Fruit fly (Drosophila melanogaster): Measurements from ENCODE around the gene CG5478.

Gene CG5478

DNA sequence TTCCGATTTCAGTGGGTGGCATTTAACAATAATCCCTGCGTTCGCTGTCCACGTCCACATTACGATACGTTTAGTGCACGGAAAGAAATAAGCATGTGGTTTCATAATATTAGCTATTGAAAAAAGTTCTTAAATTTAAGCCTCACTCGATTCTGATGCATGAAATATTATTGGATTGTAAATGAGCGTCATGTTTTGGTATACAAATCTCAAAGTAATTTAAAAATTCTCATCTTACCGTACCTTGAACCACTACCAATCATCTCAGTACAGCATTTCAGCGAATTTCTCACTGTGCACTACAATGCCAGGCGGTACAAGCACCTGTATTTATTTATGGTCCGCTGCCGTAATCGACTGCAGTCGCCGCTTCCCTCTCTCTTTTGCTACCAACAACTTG lies 40.7 kb upstream of the CG5478 start (continued):
- peak; percentile 67 for TF ChIP-seq CG12299 (tag; optimal IDR thresholded peaks at IDR 0.05)
- TF ChIP-seq CG12769 (tag; optimal IDR thresholded peaks at IDR 0.05): peak; percentile 83
- TF ChIP-seq vvl (GFP tag; IDR thresholded peaks at IDR 0.05): no peak
- no peak for TF ChIP-seq NFAT (GFP tag; IDR thresholded peaks at IDR 0.05)
- peak; percentile 76 for TF ChIP-seq CG1529 (GFP tag; optimal IDR thresholded peaks at IDR 0.05)
- peak; percentile 53 for TF ChIP-seq twi (tag; optimal IDR thresholded peaks at IDR 0.05)
- TF ChIP-seq Side (GFP tag; optimal IDR thresholded peaks at IDR 0.05): peak; percentile 61
- TF ChIP-seq da (GFP tag; optimal IDR thresholded peaks at IDR 0.05): peak; percentile 69
- TF ChIP-seq CG5180 (GFP tag; optimal IDR thresholded peaks at IDR 0.05): peak; percentile 70
- TF ChIP-seq dpn (GFP tag; optimal IDR thresholded peaks at IDR 0.05): peak; percentile 80 to 81
- TF ChIP-seq nmo (GFP tag; optimal IDR thresholded peaks at IDR 0.05): peak; percentile 89
- no peak for TF ChIP-seq bowl (GFP tag; IDR thresholded peaks at IDR 0.05)
- no peak for TF ChIP-seq eve (GFP tag; optimal IDR thresholded peaks at IDR 0.05)
- TF ChIP-seq CG34422 (GFP tag; IDR thresholded peaks at IDR 0.05): no peak
- TF ChIP-seq unpg (GFP tag; optimal IDR thresholded peaks at IDR 0.05): peak; percentile 90
- TF ChIP-seq pita (GFP tag; optimal IDR thresholded peaks at IDR 0.05): no peak
- TF ChIP-seq rib (GFP tag; IDR thresholded peaks at IDR 0.05): no peak
- peak; percentile 56 for TF ChIP-seq CG15514 (GFP tag; optimal IDR thresholded peaks at IDR 0.05)
- peak; percentile 53; the same call in 1 of the 3 replicates for TF ChIP-seq croc (GFP tag; conservative IDR thresholded peaks at IDR 0.05)
- peak; percentile 91 for TF ChIP-seq CG15269 (tag; optimal IDR thresholded peaks at IDR 0.05)
- TF ChIP-seq Abd-B (GFP tag; optimal IDR thresholded peaks at IDR 0.05): peak; percentile 76
- peak; percentile 84 for TF ChIP-seq CG2712 (tag; optimal IDR thresholded peaks at IDR 0.05)
- no peak for TF ChIP-seq Dref (GFP tag; IDR thresholded peaks at IDR 0.05)
- TF ChIP-seq CG9817 (tag; optimal IDR thresholded peaks at IDR 0.05): peak; percentile 83
- peak; percentile 82 for TF ChIP-seq Sox100B (GFP tag; optimal IDR thresholded peaks at IDR 0.05)
- TF ChIP-seq ro (GFP tag; IDR thresholded peaks at IDR 0.05): no peak
- peak; percentile 51 for TF ChIP-seq Hand (GFP tag; optimal IDR thresholded peaks at IDR 0.05)
- peak; percentile 80 for TF ChIP-seq Blimp-1 (GFP tag; optimal IDR thresholded peaks at IDR 0.05)
- TF ChIP-seq dati (GFP tag; IDR thresholded peaks at IDR 0.05): no peak
- no peak for TF ChIP-seq tgo (GFP tag; IDR thresholded peaks at IDR 0.05)
- peak; percentile 58 for TF ChIP-seq CG30431 (GFP tag; optimal IDR thresholded peaks at IDR 0.05)
- no peak for TF ChIP-seq so (GFP tag; IDR thresholded peaks at IDR 0.05)
- peak; percentile 79 for TF ChIP-seq CG13775 (GFP tag; optimal IDR thresholded peaks at IDR 0.05)
- no peak for TF ChIP-seq CG32532 (GFP tag; IDR thresholded peaks at IDR 0.05)
- TF ChIP-seq CG10274 (GFP tag; optimal IDR thresholded peaks at IDR 0.05): peak; percentile 62
- no peak for TF ChIP-seq sim (GFP tag; IDR thresholded peaks at IDR 0.05)
- TF ChIP-seq ase (GFP tag; IDR thresholded peaks at IDR 0.05): no peak
- TF ChIP-seq CG17568 (GFP tag; optimal IDR thresholded peaks at IDR 0.05): peak; percentile 65
- TF ChIP-seq ftz-f1 (GFP tag; optimal IDR thresholded peaks at IDR 0.05): no peak
- TF ChIP-seq NC2β (GFP tag; optimal IDR thresholded peaks at IDR 0.05): peak; percentile 71
- peak; percentile 58 for TF ChIP-seq CG4854 (GFP tag; optimal IDR thresholded peaks at IDR 0.05)
- TF ChIP-seq knrl (GFP tag; IDR thresholded peaks at IDR 0.05; ENCODE audit: partially characterized antibody): no peak
- TF ChIP-seq nerfin-1 (tag; optimal IDR thresholded peaks at IDR 0.05): peak; percentile 76
- peak; percentile 38 for TF ChIP-seq CG6654 (GFP tag; optimal IDR thresholded peaks at IDR 0.05)
- TF ChIP-seq en (GFP tag; optimal IDR thresholded peaks at IDR 0.05): peak; percentile 62
- TF ChIP-seq Myb (GFP tag; optimal IDR thresholded peaks at IDR 0.05): peak; percentile 55
- TF ChIP-seq CrebB (tag; optimal IDR thresholded peaks at IDR 0.05): peak; percentile 45
- TF ChIP-seq corto (GFP tag; optimal IDR thresholded peaks at IDR 0.05): peak; percentile 51
- TF ChIP-seq trh (GFP tag; optimal IDR thresholded peaks at IDR 0.05): peak; percentile 25
- TF ChIP-seq B-H2 (GFP tag; optimal IDR thresholded peaks at IDR 0.05): peak; percentile 61
- no peak for TF ChIP-seq MBD-R2 (GFP tag; IDR thresholded peaks at IDR 0.05)
- TF ChIP-seq B-H1 (GFP tag; IDR thresholded peaks at IDR 0.05): no peak

All from whole organism, embryonic.